Fruit fly (Drosophila melanogaster) Kc167 (cell line): Measurements from ENCODE around the gene Tis11.

Source experiments
- Myc ChIP-seq: fragments of >200 bp; optimal IDR thresholded peaks from 2 replicates; lab custom pipeline; 2017; ENCODE audit warnings: missing external identifiers
- Sin3A ChIP-seq: fragments of >200 bp; optimal IDR thresholded peaks from 2 replicates; lab custom pipeline; 2018; ENCODE audit warnings: missing external identifiers
- h ChIP-seq: fragments of >200 bp; optimal IDR thresholded peaks from 3 replicates; lab custom pipeline; 2018; ENCODE audit warnings: missing external identifiers
- insv ChIP-seq: fragments of >200 bp; optimal IDR thresholded peaks from 3 replicates; lab custom pipeline; 2018; ENCODE audit warnings: missing external identifiers
- psq ChIP-seq: fragments of >200 bp; optimal IDR thresholded peaks from 2 replicates; lab custom pipeline; 2017; ENCODE audit warnings: missing external identifiers

- no peak for TF ChIP-seq Sin3A (lab: Kevin White, UChicago)
- TF ChIP-seq Myc (lab: Kevin White, UChicago) = no peak
- no peak for TF ChIP-seq psq (lab: Kevin White, UChicago)
- no peak for TF ChIP-seq insv (lab: Kevin White, UChicago)
- no peak for TF ChIP-seq h (lab: Kevin White, UChicago)
These were observed 65.3 kb downstream of the Tis11 start for dm6 chrX:12724287-12725186.
